Worm (Caenorhabditis elegans) whole organism, L2 larva: Measurements from ENCODE around the gene ctsa-4.1.

Experiments
- alr-1 ChIP-seq: fragments of 150-350 bp; optimal IDR thresholded peaks from 2 replicates; lab custom pipeline; 2014; ENCODE audit warnings: missing biosample characterization, missing genetic modification characterization
- ama-1 ChIP-seq: fragments of 150-350 bp; optimal IDR thresholded peaks from 2 replicates; lab custom pipeline; 2018; ENCODE audit warnings: inconsistent platforms
- ceh-16 ChIP-seq: fragments of 150-350 bp; optimal IDR thresholded peaks from 2 replicates; lab custom pipeline; 2014; ENCODE audit warnings: missing biosample characterization, missing genetic modification characterization
- fos-1 ChIP-seq: fragments of 150-350 bp; optimal IDR thresholded peaks from 2 replicates; lab custom pipeline; 2014; ENCODE audit warnings: missing biosample characterization, missing genetic modification characterization
- lin-13 ChIP-seq: fragments of 150-350 bp; optimal IDR thresholded peaks from 2 replicates; lab custom pipeline; 2014; ENCODE audit warnings: missing biosample characterization, missing genetic modification reagents, missing genetic modification characterization
- lin-39 ChIP-seq: fragments of 150-350 bp; optimal IDR thresholded peaks from 2 replicates; lab custom pipeline; 2014; ENCODE audit warnings: missing biosample characterization, missing genetic modification reagents, missing genetic modification characterization
- lsy-2 ChIP-seq, 2 experiments: fragments of 150-350 bp in 1 of 2; sonication (generic microtip) in 1 of 2; optimal IDR thresholded peaks; 2 replicates each; lab custom pipeline; 2014 to 2017; ENCODE audit warnings: missing biosample characterization in 2 of 2, missing genetic modification characterization in 2 of 2
- nhr-25 ChIP-seq: fragments of 150-350 bp; sonication (generic microtip); optimal IDR thresholded peaks from 3 replicates; lab custom pipeline; 2014; ENCODE audit warnings: missing biosample characterization, missing genetic modification characterization
- ztf-1 ChIP-seq: fragments of 200-800 bp; sonication (Bioruptor generic); conservative IDR thresholded peaks from 2 replicates; pipeline ENCODE4 v1.3.6; 2022; ENCODE audit warnings: missing genetic modification characterization, missing compliant biosample characterization
- ztf-11 ChIP-seq: sonication (generic microtip); optimal IDR thresholded peaks from 2 replicates; lab custom pipeline; 2017; ENCODE audit warnings: missing biosample characterization, missing genetic modification characterization

DNA sequence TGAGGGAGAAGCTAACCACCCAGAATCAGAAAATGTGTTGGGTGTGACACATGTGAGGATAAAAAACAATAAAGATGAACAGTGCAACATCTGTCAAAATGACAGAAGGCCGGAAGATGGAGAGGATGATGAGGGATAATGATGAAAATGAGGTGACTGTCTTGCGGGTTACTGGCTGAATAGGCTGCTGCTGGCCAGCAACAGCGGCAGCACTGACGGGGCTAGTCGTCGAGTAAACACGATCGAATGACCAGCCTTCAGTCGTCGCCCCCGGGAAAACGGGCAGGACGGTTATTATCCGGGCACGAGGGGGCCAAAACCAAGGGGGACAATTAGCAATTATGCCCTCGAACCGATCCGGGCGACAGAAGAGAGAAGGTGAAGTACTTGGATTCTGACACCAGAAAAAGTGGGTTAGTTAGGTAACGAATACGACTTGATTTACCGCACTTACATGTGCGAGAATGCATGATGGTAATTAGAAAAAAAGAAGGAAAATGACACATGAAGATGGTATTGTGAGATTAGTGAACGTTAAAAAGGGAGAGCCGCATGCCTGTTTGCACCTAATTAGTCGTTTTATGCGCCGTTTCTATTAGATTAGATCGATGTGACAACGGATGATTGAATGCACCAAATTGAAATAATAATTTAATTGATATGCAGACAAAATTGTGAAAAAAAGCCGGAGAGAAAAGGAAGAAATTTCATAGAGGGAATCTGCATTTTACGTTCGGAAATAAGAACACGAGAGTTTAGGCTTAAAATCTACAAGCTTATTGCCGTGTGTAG lies 45.1 kb downstream of the ctsa-4.1 start:
- TF ChIP-seq ztf-11 (tag; lab: Kevin White, UChicago) = no peak
- TF ChIP-seq lsy-2 (tag; optimal IDR thresholded peaks at IDR 0.05; lab: Kevin White, UChicago) = no peak
- TF ChIP-seq ama-1 (lab: Kevin White, UChicago) = no peak
- TF ChIP-seq ztf-1 (GFP tag; lab: Robert Waterston, UW) = no peak
- peak; percentile 26 for TF ChIP-seq ceh-16
- TF ChIP-seq fos-1 (tag; lab: Kevin White, UChicago) = no peak
- TF ChIP-seq lin-13 (GFP tag; lab: Kevin White, UChicago) = no peak
- TF ChIP-seq lin-39 = no peak
- no peak for TF ChIP-seq nhr-25 (tag; lab: Kevin White, UChicago)
- TF ChIP-seq alr-1 (tag; lab: Kevin White, UChicago) = no peak
